Fruit fly (Drosophila melanogaster) whole organism, embryonic: ENCODE measurements around the gene CG12702.

Experiments used
- Antp ChIP-seq: fragments of 200-800 bp; sonication (Bioruptor generic); optimal IDR thresholded peaks from 3 replicates; lab custom pipeline; 2016; ENCODE audit warnings: missing biosample characterization, missing genetic modification characterization
- Atf6 ChIP-seq: fragments of 200-800 bp; sonication (Bioruptor generic); IDR thresholded peaks from 2 replicates; pipeline ENCODE4 v1.3.6; 2022; ENCODE audit warnings: missing biosample characterization, missing genetic modification characterization
- CG10267 ChIP-seq: fragments of 200-800 bp; sonication (Bioruptor generic); optimal IDR thresholded peaks from 2 replicates; lab custom pipeline; 2018; ENCODE audit warnings: missing biosample characterization, mild to moderate bottlenecking, missing genetic modification characterization, moderate library complexity
- CG10959 ChIP-seq: fragments of 200-800 bp; sonication (Bioruptor generic); IDR thresholded peaks from 2 replicates; pipeline ENCODE4 v1.3.6; 2022; ENCODE audit warnings: missing biosample characterization, missing genetic modification characterization
- CG12659 ChIP-seq: fragments of 200-800 bp; sonication (Bioruptor generic); optimal IDR thresholded peaks from 3 replicates; lab custom pipeline; 2017; ENCODE audit warnings: mild to moderate bottlenecking, missing biosample characterization, missing genetic modification reagents, missing genetic modification characterization
- CG13624 ChIP-seq: fragments of 200-800 bp; sonication (Bioruptor generic); optimal IDR thresholded peaks from 2 replicates; lab custom pipeline; 2016; ENCODE audit warnings: missing biosample characterization, missing genetic modification characterization
- CG14710 ChIP-seq: fragments of 200-800 bp; sonication (Bioruptor generic); optimal IDR thresholded peaks from 3 replicates; lab custom pipeline; 2019; ENCODE audit warnings: missing biosample characterization, mild to moderate bottlenecking, missing genetic modification characterization, moderate library complexity
- CG15514 ChIP-seq: fragments of 200-800 bp; sonication (Bioruptor generic); optimal IDR thresholded peaks from 3 replicates; lab custom pipeline; 2017; ENCODE audit warnings: missing biosample characterization, missing genetic modification characterization, mild to moderate bottlenecking, moderate library complexity, missing genetic modification reagents
- CG17385 ChIP-seq: fragments of 200-800 bp; sonication (Bioruptor generic); optimal IDR thresholded peaks from 3 replicates; lab custom pipeline; 2018; ENCODE audit warnings: missing biosample characterization, mild to moderate bottlenecking, missing genetic modification characterization
- CG17612 ChIP-seq: fragments of 200-800 bp; sonication (Bioruptor generic); IDR thresholded peaks from 2 replicates; pipeline ENCODE4 v1.3.6; 2022; ENCODE audit warnings: missing biosample characterization, missing genetic modification characterization
- CG1832 ChIP-seq: fragments of 200-800 bp; sonication (Bioruptor generic); optimal IDR thresholded peaks from 2 replicates; lab custom pipeline; 2017; ENCODE audit warnings: missing biosample characterization, mild to moderate bottlenecking, missing genetic modification characterization, inconsistent platforms
- CG18599 ChIP-seq: fragments of 200-800 bp; sonication (Bioruptor generic); optimal IDR thresholded peaks from 3 replicates; lab custom pipeline; 2017; ENCODE audit warnings: missing biosample characterization, missing genetic modification characterization, mild to moderate bottlenecking, moderate library complexity, missing genetic modification reagents
- CG30403 ChIP-seq: fragments of 200-800 bp; sonication (Bioruptor generic); optimal IDR thresholded peaks from 3 replicates; lab custom pipeline; 2016; ENCODE audit warnings: missing biosample characterization, missing genetic modification characterization
- CG3995 ChIP-seq: fragments of 200-800 bp; sonication (Bioruptor generic); optimal IDR thresholded peaks from 3 replicates; lab custom pipeline; 2016; ENCODE audit warnings: missing biosample characterization, missing genetic modification characterization
- CG4617 ChIP-seq: fragments of 200-800 bp; sonication (Bioruptor generic); optimal IDR thresholded peaks from 3 replicates; lab custom pipeline; 2016; ENCODE audit warnings: missing biosample characterization, missing genetic modification characterization, borderline replicate concordance
- CG6791 ChIP-seq: fragments of 200-800 bp; sonication (Bioruptor generic); IDR thresholded peaks from 3 replicates; pipeline ENCODE4 v1.3.6; 2022; ENCODE audit warnings: missing biosample characterization, missing genetic modification characterization; ENCODE audit not compliant: partially characterized antibody
- CG6813 ChIP-seq: fragments of 200-800 bp; sonication (Bioruptor generic); optimal IDR thresholded peaks from 2 replicates; lab custom pipeline; 2017; ENCODE audit warnings: missing biosample characterization, missing genetic modification characterization, mild to moderate bottlenecking, moderate library complexity, missing genetic modification reagents
- CG7786 ChIP-seq: fragments of 200-800 bp; sonication (Bioruptor generic); optimal IDR thresholded peaks from 2 replicates; lab custom pipeline; 2016; ENCODE audit warnings: missing biosample characterization, missing genetic modification characterization
- CG8290 ChIP-seq, 3 experiments: fragments of 200-800 bp; sonication (Bioruptor generic); optimal IDR thresholded peaks; 2 replicates each; lab custom pipeline; 2016 to 2019; ENCODE audit warnings: missing biosample characterization in 3 of 3, missing genetic modification characterization in 3 of 3, mild to moderate bottlenecking in 2 of 3, moderate library complexity in 1 of 3
- CHES-1-like ChIP-seq: fragments of 200-800 bp; sonication (Bioruptor generic); optimal IDR thresholded peaks from 2 replicates; lab custom pipeline; 2016; ENCODE audit warnings: missing biosample characterization, missing genetic modification characterization
- Dbx ChIP-seq: fragments of 200-800 bp; sonication (Bioruptor generic); IDR thresholded peaks from 3 replicates; pipeline ENCODE4 v1.3.6; 2022; ENCODE audit warnings: missing biosample characterization, missing genetic modification characterization
- HLH4C ChIP-seq: fragments of 200-800 bp; sonication (Bioruptor generic); IDR thresholded peaks from 3 replicates; pipeline ENCODE4 v1.3.6; 2022; ENCODE audit warnings: missing biosample characterization, missing genetic modification characterization; ENCODE audit not compliant: partially characterized antibody
- Hand ChIP-seq: fragments of 200-800 bp; sonication (Bioruptor generic); optimal IDR thresholded peaks from 2 replicates; lab custom pipeline; 2017; ENCODE audit warnings: mild to moderate bottlenecking, missing biosample characterization, missing genetic modification reagents, missing genetic modification characterization
- NC2β ChIP-seq: fragments of 200-800 bp; sonication (Bioruptor generic); optimal IDR thresholded peaks from 2 replicates; lab custom pipeline; 2016; ENCODE audit warnings: missing biosample characterization, missing genetic modification characterization
- Nf-YC ChIP-seq: fragments of 200-800 bp; optimal IDR thresholded peaks from 3 replicates; lab custom pipeline; 2019; ENCODE audit warnings: missing biosample characterization, mild to moderate bottlenecking, missing genetic modification characterization, moderate library complexity
- Opbp ChIP-seq: fragments of 200-800 bp; sonication (Bioruptor generic); IDR thresholded peaks from 3 replicates; pipeline ENCODE4 v1.3.6; 2022; ENCODE audit warnings: missing biosample characterization, missing genetic modification characterization; ENCODE audit not compliant: partially characterized antibody
- Rfx ChIP-seq: fragments of 200-800 bp; sonication (Bioruptor generic); IDR thresholded peaks from 2 replicates; pipeline ENCODE4 v1.3.6; 2022; ENCODE audit warnings: missing biosample characterization, missing genetic modification characterization
- Scr ChIP-seq: fragments of 200-800 bp; sonication (Bioruptor generic); IDR thresholded peaks from 2 replicates; pipeline ENCODE4 v1.3.6; 2022; ENCODE audit warnings: missing biosample characterization, missing genetic modification characterization; ENCODE audit not compliant: partially characterized antibody
- Xbp1 ChIP-seq: fragments of 200-800 bp; sonication (Bioruptor generic); optimal IDR thresholded peaks from 3 replicates; lab custom pipeline; 2016; ENCODE audit warnings: missing biosample characterization, mild to moderate bottlenecking, missing genetic modification characterization
- amos ChIP-seq: fragments of 200-800 bp; sonication (Bioruptor generic); IDR thresholded peaks from 2 replicates; pipeline ENCODE4 v1.3.6; 2022; ENCODE audit warnings: missing biosample characterization, missing genetic modification characterization; ENCODE audit not compliant: partially characterized antibody
- bbx ChIP-seq: fragments of 200-800 bp; sonication (Bioruptor generic); IDR thresholded peaks from 2 replicates; pipeline ENCODE4 v1.3.6; 2022; ENCODE audit warnings: missing biosample characterization, missing genetic modification characterization; ENCODE audit not compliant: partially characterized antibody
- dpn ChIP-seq, 2 experiments: fragments of 200-800 bp; sonication (Bioruptor generic); optimal IDR thresholded peaks; 3 replicates each; lab custom pipeline; 2016; ENCODE audit warnings: missing biosample characterization in 2 of 2, missing genetic modification characterization in 2 of 2
- dysf ChIP-seq: fragments of 200-800 bp; sonication (Bioruptor generic); IDR thresholded peaks from 3 replicates; pipeline ENCODE4 v1.3.6; 2022; ENCODE audit warnings: missing biosample characterization, missing genetic modification characterization
- ftz-f1 ChIP-seq: fragments of 200-800 bp; sonication (Bioruptor generic); optimal IDR thresholded peaks from 2 replicates; lab custom pipeline; 2016; ENCODE audit warnings: missing biosample characterization, missing genetic modification characterization
- grau ChIP-seq: fragments of 200-800 bp; optimal IDR thresholded peaks from 3 replicates; lab custom pipeline; 2019; ENCODE audit warnings: missing biosample characterization, mild to moderate bottlenecking, missing genetic modification characterization, moderate library complexity
- hth ChIP-seq: fragments of >200 bp; optimal IDR thresholded peaks from 2 replicates; lab custom pipeline; 2017; ENCODE audit warnings: inconsistent platforms
- ind ChIP-seq: fragments of 200-800 bp; sonication (Bioruptor generic); optimal IDR thresholded peaks from 3 replicates; lab custom pipeline; 2016; ENCODE audit warnings: missing biosample characterization, missing genetic modification characterization
- jumu ChIP-seq: fragments of 200-800 bp; sonication (Bioruptor generic); optimal IDR thresholded peaks from 3 replicates; lab custom pipeline; 2016; ENCODE audit warnings: missing biosample characterization, missing genetic modification characterization
- knrl ChIP-seq: fragments of 200-800 bp; sonication (Bioruptor generic); IDR thresholded peaks from 3 replicates; pipeline ENCODE4 v1.3.6; 2022; ENCODE audit warnings: missing biosample characterization, missing genetic modification characterization; ENCODE audit not compliant: partially characterized antibody
- onecut ChIP-seq: fragments of 200-800 bp; sonication (Bioruptor generic); IDR thresholded peaks from 2 replicates; pipeline ENCODE4 v1.3.6; 2022; ENCODE audit warnings: missing biosample characterization, missing genetic modification characterization
- pho ChIP-seq: fragments of 200-800 bp; sonication (Bioruptor generic); optimal IDR thresholded peaks from 2 replicates; lab custom pipeline; 2016; ENCODE audit warnings: missing biosample characterization, missing genetic modification characterization
- slou ChIP-seq: fragments of 200-800 bp; sonication (Bioruptor generic); optimal IDR thresholded peaks from 3 replicates; lab custom pipeline; 2016; ENCODE audit warnings: missing biosample characterization, missing genetic modification characterization
- sr ChIP-seq: fragments of 200-800 bp; sonication (Bioruptor generic); IDR thresholded peaks from 3 replicates; pipeline ENCODE4 v1.3.6; 2022; ENCODE audit warnings: missing biosample characterization, missing genetic modification characterization
- vnd ChIP-seq: fragments of 200-800 bp; sonication (Bioruptor generic); IDR thresholded peaks from 3 replicates; pipeline ENCODE4 v1.3.6; 2022; ENCODE audit warnings: missing biosample characterization, missing genetic modification characterization; ENCODE audit not compliant: partially characterized antibody
- wdn ChIP-seq: fragments of 200-800 bp; sonication (Bioruptor generic); IDR thresholded peaks from 2 replicates; pipeline ENCODE4 v1.3.6; 2022; ENCODE audit warnings: missing biosample characterization, missing genetic modification characterization
- zen ChIP-seq: fragments of 200-800 bp; sonication (Bioruptor generic); optimal IDR thresholded peaks from 3 replicates; lab custom pipeline; 2018; ENCODE audit warnings: missing biosample characterization, mild to moderate bottlenecking, missing genetic modification characterization, moderate library complexity
- zfh2 ChIP-seq: fragments of 200-800 bp; sonication (Bioruptor generic); optimal IDR thresholded peaks from 2 replicates; lab custom pipeline; 2016; ENCODE audit warnings: missing biosample characterization, missing genetic modification characterization

CG12702 gene

dm6 chrX:19750626-19751149, 14.0 kb downstream of the CG12702 start, which contains the start of gene Abcd3 (continued):
- TF ChIP-seq ftz-f1 (GFP tag; lab: Kevin White, UChicago) (peak; percentile 70), CG17612 (no peak)

dm6 chrX:19748565-19748964, 16.1 kb downstream of the CG12702 start:
- peak; percentile 19 for TF ChIP-seq CG12659 (GFP tag; lab: Kevin White, UChicago)
- peak; percentile 11 for TF ChIP-seq CG13624
- TF ChIP-seq zfh2, result peak; percentile 7
- peak; percentile 19 for TF ChIP-seq zen (tag; lab: Kevin White, UChicago)
- TF ChIP-seq HLH4C (GFP tag; lab: Robert Waterston, UW), result peak; percentile 24; the same call in 1 of the 3 replicates
- TF ChIP-seq CG10959, result no peak
- peak; percentile 50; the same call in 2 of the 3 replicates for TF ChIP-seq Opbp (GFP tag; lab: Robert Waterston, UW)
- peak; percentile 54 for TF ChIP-seq Scr (GFP tag; lab: Robert Waterston, UW)
- TF ChIP-seq hth (lab: Kevin White, UChicago), result no peak
- no peak for TF ChIP-seq slou (GFP tag; lab: Kevin White, UChicago)
- TF ChIP-seq sr (GFP tag; lab: Robert Waterston, UW), result no peak
- peak; percentile 10 for TF ChIP-seq Nf-YC (tag; lab: Kevin White, UChicago)
- peak; percentile 47 for TF ChIP-seq Rfx (GFP tag; lab: Robert Waterston, UW)
- peak; percentile 63; the same call in 2 of the 3 replicates for TF ChIP-seq CG6791 (GFP tag; lab: Robert Waterston, UW)
- no peak for TF ChIP-seq CG18599 (GFP tag; lab: Kevin White, UChicago)
- TF ChIP-seq CG30403 (GFP tag; lab: Kevin White, UChicago), result peak; percentile 27
- TF ChIP-seq Xbp1 (GFP tag; lab: Kevin White, UChicago), result no peak
- peak; percentile 51 for TF ChIP-seq amos (GFP tag; lab: Robert Waterston, UW)
- peak; percentile 44 for TF ChIP-seq Antp
- TF ChIP-seq pho, result peak; percentile 4
- TF ChIP-seq vnd, result 0 out of 3 replicates have a peak, but pooled peaks have one; percentile 17
- TF ChIP-seq onecut, result peak; percentile 53
- TF ChIP-seq CG15514 (GFP tag; lab: Kevin White, UChicago), result peak; percentile 66
- TF ChIP-seq CG8290 (GFP tag; optimal IDR thresholded peaks at IDR 0.05; lab: Kevin White, UChicago), result no peak
- TF ChIP-seq CG8290 (tag; optimal IDR thresholded peaks at IDR 0.05; lab: Kevin White, UChicago), result peak in 1 of 2 experiments; percentile 28
- TF ChIP-seq CG3995 (GFP tag; lab: Kevin White, UChicago), result peak; percentile 67
- peak; percentile 53 for TF ChIP-seq CG14710
- peak; percentile 32 for TF ChIP-seq jumu (GFP tag; lab: Kevin White, UChicago)
- no peak for TF ChIP-seq Dbx (GFP tag; lab: Robert Waterston, UW)
- peak; percentile 6 for TF ChIP-seq ind
- no peak for TF ChIP-seq CG1832 (GFP tag; lab: Kevin White, UChicago)
- peak; percentile 25 for TF ChIP-seq CG7786
- peak; percentile 12 for TF ChIP-seq NC2β (GFP tag; lab: Kevin White, UChicago)
- TF ChIP-seq dysf (GFP tag; lab: Robert Waterston, UW), result 0 out of 3 replicates have a peak, but pooled peaks have one; percentile 15
- TF ChIP-seq Hand (GFP tag; lab: Kevin White, UChicago), result no peak
- no peak for TF ChIP-seq CG6813
- TF ChIP-seq dpn (GFP tag; optimal IDR thresholded peaks at IDR 0.05; lab: Kevin White, UChicago), result peak in 1 of 2 experiments; percentile 8
- peak; percentile 50 for TF ChIP-seq knrl
- no peak for TF ChIP-seq Atf6
- TF ChIP-seq grau (tag; lab: Kevin White, UChicago), result peak; percentile 22
- TF ChIP-seq CG17385, result no peak
- TF ChIP-seq bbx (GFP tag; lab: Robert Waterston, UW), result 0 out of 2 replicates have a peak, but pooled peaks have one; percentile 41
- peak; percentile 10 for TF ChIP-seq CHES-1-like
- peak; percentile 53 for TF ChIP-seq CG10267 (tag; lab: Kevin White, UChicago)
- no peak for TF ChIP-seq wdn (GFP tag; lab: Robert Waterston, UW)
- TF ChIP-seq CG4617 (GFP tag; lab: Kevin White, UChicago), result peak; percentile 26
